Fruit fly (Drosophila melanogaster): Measurements from ENCODE around the gene Bcs1.

DNA sequence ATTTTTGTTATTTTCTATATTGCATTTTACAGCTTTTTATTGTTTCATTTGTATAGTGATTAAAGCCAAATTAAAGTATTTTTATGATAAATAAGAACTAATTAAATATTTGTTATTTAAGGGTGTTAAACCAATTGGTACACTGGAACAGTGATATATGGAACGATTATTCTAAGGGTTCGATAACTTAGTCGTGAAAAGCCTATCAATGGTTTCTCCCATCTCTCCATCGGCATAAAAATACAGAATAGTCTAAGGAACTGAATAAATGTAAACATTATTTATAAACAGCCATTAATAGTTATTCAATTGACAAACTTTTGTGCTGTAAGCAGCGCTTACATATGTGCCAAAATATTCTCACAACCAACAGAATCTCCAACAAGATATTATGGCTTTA, 42.7 kb downstream of the Bcs1 start, which contains the start of gene Mob3:
- no peak for TF ChIP-seq CG6163 (GFP tag; IDR thresholded peaks at IDR 0.05)
- no peak for TF ChIP-seq net (GFP tag; optimal IDR thresholded peaks at IDR 0.05)
- peak; percentile 43 for TF ChIP-seq fkh (GFP tag; optimal IDR thresholded peaks at IDR 0.05)
- no peak for TF ChIP-seq topi (GFP tag; optimal IDR thresholded peaks at IDR 0.05)
- no peak for TF ChIP-seq CG11902 (GFP tag; optimal IDR thresholded peaks at IDR 0.05)
- no peak for TF ChIP-seq achi (GFP tag; optimal IDR thresholded peaks at IDR 0.05)
- no peak for TF ChIP-seq Lpt (GFP tag; optimal IDR thresholded peaks at IDR 0.05)
- no peak for TF ChIP-seq CG9139 (GFP tag; optimal IDR thresholded peaks at IDR 0.05)
- TF ChIP-seq acj6 (GFP tag; optimal IDR thresholded peaks at IDR 0.05) = no peak
- no peak for TF ChIP-seq Hr39 (GFP tag; optimal IDR thresholded peaks at IDR 0.05)
- peak; percentile 30 for TF ChIP-seq esn (GFP tag; optimal IDR thresholded peaks at IDR 0.05)
